Fruit fly (Drosophila melanogaster) whole organism, embryonic: ENCODE results near the gene Dhc36C.

ENCODE experiments used
- ATbp ChIP-seq: fragments of 200-800 bp; sonication (Bioruptor generic); optimal IDR thresholded peaks from 2 replicates; lab custom pipeline; 2017; ENCODE audit warnings: missing biosample characterization, mild to moderate bottlenecking, missing genetic modification characterization, missing genetic modification reagents
- Awh ChIP-seq: fragments of 200-800 bp; sonication (Bioruptor generic); IDR thresholded peaks from 2 replicates; pipeline ENCODE4, ENCODE4 v1.3.6; 2022; ENCODE audit warnings: missing biosample characterization, missing genetic modification characterization
- CG10209 ChIP-seq: fragments of 200-800 bp; sonication (Bioruptor generic); optimal IDR thresholded peaks from 3 replicates; lab custom pipeline; 2017; ENCODE audit warnings: missing biosample characterization, mild to moderate bottlenecking, missing genetic modification characterization, missing genetic modification reagents
- CG10274 ChIP-seq: fragments of 200-800 bp; sonication (Bioruptor generic); optimal IDR thresholded peaks from 3 replicates; lab custom pipeline; 2017; ENCODE audit warnings: missing biosample characterization, mild to moderate bottlenecking, missing genetic modification characterization
- CG10366 ChIP-seq: fragments of 200-800 bp; sonication (Bioruptor generic); IDR thresholded peaks from 2 replicates; pipeline ENCODE4 v1.3.6; 2022; ENCODE audit warnings: missing biosample characterization, missing genetic modification characterization
- CG10979 ChIP-seq: fragments of 200-800 bp; sonication (Bioruptor generic); optimal IDR thresholded peaks from 2 replicates; lab custom pipeline; 2018; ENCODE audit warnings: missing biosample characterization, mild to moderate bottlenecking, missing genetic modification characterization, moderate library complexity
- CG11398 ChIP-seq: fragments of 200-800 bp; sonication (Bioruptor generic); optimal IDR thresholded peaks from 2 replicates; lab custom pipeline; 2016; ENCODE audit warnings: missing biosample characterization, missing genetic modification characterization
- CG14050 ChIP-seq: fragments of 200-800 bp; sonication (Bioruptor generic); IDR thresholded peaks from 3 replicates; pipeline ENCODE4 v1.3.6; 2022; ENCODE audit warnings: missing biosample characterization, missing genetic modification characterization
- CG1529 ChIP-seq: fragments of 200-800 bp; sonication (Bioruptor generic); optimal IDR thresholded peaks from 3 replicates; lab custom pipeline; 2018; ENCODE audit warnings: missing biosample characterization, missing genetic modification characterization
- CG18599 ChIP-seq: fragments of 200-800 bp; sonication (Bioruptor generic); optimal IDR thresholded peaks from 3 replicates; lab custom pipeline; 2017; ENCODE audit warnings: missing biosample characterization, missing genetic modification characterization, mild to moderate bottlenecking, moderate library complexity, missing genetic modification reagents
- CG3163 ChIP-seq: fragments of 200-800 bp; sonication (Bioruptor generic); optimal IDR thresholded peaks from 3 replicates; lab custom pipeline; 2016; ENCODE audit warnings: missing biosample characterization, missing genetic modification characterization
- CG32767 ChIP-seq: fragments of 200-800 bp; sonication (Bioruptor generic); IDR thresholded peaks from 2 replicates; pipeline ENCODE4 v1.3.6; 2022; ENCODE audit warnings: missing biosample characterization, missing genetic modification characterization
- CG4854 ChIP-seq: fragments of 200-800 bp; sonication (Bioruptor generic); optimal IDR thresholded peaks from 2 replicates; lab custom pipeline; 2016; ENCODE audit warnings: missing biosample characterization, missing genetic modification characterization, inconsistent platforms
- CG6272 ChIP-seq: fragments of 200-800 bp; sonication (Bioruptor generic); IDR thresholded peaks from 2 replicates; pipeline ENCODE4 v1.3.6; 2022; ENCODE audit warnings: missing biosample characterization, missing genetic modification characterization
- CG6683 ChIP-seq: fragments of 200-800 bp; sonication (Bioruptor generic); optimal IDR thresholded peaks from 2 replicates; lab custom pipeline; 2017; ENCODE audit warnings: missing biosample characterization, mild to moderate bottlenecking, missing genetic modification characterization, missing genetic modification reagents
- CG8281 ChIP-seq: fragments of 200-800 bp; sonication (Bioruptor generic); optimal IDR thresholded peaks from 2 replicates; lab custom pipeline; 2018; ENCODE audit warnings: missing biosample characterization, mild to moderate bottlenecking, missing genetic modification characterization, moderate library complexity
- CkIIα-i1 ChIP-seq: fragments of 200-800 bp; sonication (Bioruptor generic); IDR thresholded peaks from 2 replicates; pipeline ENCODE4 v1.3.6; 2022; ENCODE audit warnings: missing biosample characterization, missing genetic modification characterization
- Doc3 ChIP-seq: fragments of 200-800 bp; sonication (Bioruptor generic); IDR thresholded peaks from 3 replicates; pipeline ENCODE4 v1.3.6; 2022; ENCODE audit warnings: missing biosample characterization, missing genetic modification characterization; ENCODE audit not compliant: partially characterized antibody
- Fer2 ChIP-seq: fragments of 200-800 bp; sonication (Bioruptor generic); optimal IDR thresholded peaks from 2 replicates; lab custom pipeline; 2018; ENCODE audit warnings: missing biosample characterization, mild to moderate bottlenecking, missing genetic modification characterization, moderate library complexity
- H15 ChIP-seq: fragments of 200-800 bp; sonication (Bioruptor generic); IDR thresholded peaks from 3 replicates; pipeline ENCODE4 v1.3.6; 2022; ENCODE audit warnings: missing biosample characterization, missing genetic modification characterization
- NC2α ChIP-seq: fragments of 200-800 bp; sonication (Bioruptor generic); optimal IDR thresholded peaks from 2 replicates; lab custom pipeline; 2016; ENCODE audit warnings: missing biosample characterization, missing genetic modification characterization
- Pdp1 ChIP-seq, 2 experiments: fragments of 200-800 bp; sonication (Bioruptor generic); optimal IDR thresholded peaks; 3 replicates each; lab custom pipeline; 2016; ENCODE audit warnings: missing biosample characterization in 2 of 2, missing genetic modification characterization in 2 of 2, mild to moderate bottlenecking in 1 of 2, moderate library complexity in 1 of 2
- Side ChIP-seq: fragments of 200-800 bp; sonication (Bioruptor generic); optimal IDR thresholded peaks from 2 replicates; lab custom pipeline; 2016; ENCODE audit warnings: missing biosample characterization, missing genetic modification characterization
- Stat92E ChIP-seq, 3 experiments: fragments of >200 bp in 2 of 3; fragments of 200-800 bp in 1 of 3; sonication (Bioruptor generic) in 1 of 3; optimal IDR thresholded peaks; 2 replicates each; lab custom pipeline; 2017 to 2019; ENCODE audit warnings: missing biosample characterization in 3 of 3, missing genetic modification characterization in 3 of 3, mild to moderate bottlenecking in 1 of 3, moderate library complexity in 1 of 3
- Xrp1 ChIP-seq: fragments of 200-800 bp; sonication (Bioruptor generic); IDR thresholded peaks from 2 replicates; pipeline ENCODE4 v1.3.6; 2022; ENCODE audit warnings: missing biosample characterization, missing genetic modification characterization
- aop ChIP-seq: fragments of 200-800 bp; sonication (Bioruptor generic); IDR thresholded peaks from 2 replicates; pipeline ENCODE4 v1.3.6; 2022; ENCODE audit warnings: missing biosample characterization, missing genetic modification characterization
- ato ChIP-seq: fragments of 200-800 bp; sonication (Bioruptor generic); IDR thresholded peaks from 2 replicates; pipeline ENCODE4 v1.3.6; 2022; ENCODE audit warnings: missing biosample characterization, missing genetic modification characterization; ENCODE audit not compliant: partially characterized antibody
- az2 ChIP-seq: fragments of 200-800 bp; sonication (Bioruptor generic); optimal IDR thresholded peaks from 3 replicates; lab custom pipeline; 2016; ENCODE audit warnings: missing biosample characterization, missing genetic modification characterization
- bsh ChIP-seq, 2 experiments: fragments of 200-800 bp; sonication (Bioruptor generic); optimal IDR thresholded peaks; 2 replicates each; lab custom pipeline; 2017 to 2018; ENCODE audit warnings: mild to moderate bottlenecking in 2 of 2, missing biosample characterization in 2 of 2, missing genetic modification characterization in 2 of 2, moderate library complexity in 1 of 2
- cas ChIP-seq: fragments of 200-800 bp; sonication (Bioruptor generic); IDR thresholded peaks from 2 replicates; pipeline ENCODE4 v1.3.6; 2022; ENCODE audit warnings: missing biosample characterization, missing genetic modification characterization
- chn ChIP-seq: fragments of 200-800 bp; sonication (Bioruptor generic); optimal IDR thresholded peaks from 2 replicates; lab custom pipeline; 2016; ENCODE audit warnings: missing biosample characterization, missing genetic modification characterization
- croc ChIP-seq: fragments of 200-800 bp; sonication (Bioruptor generic); conservative IDR thresholded peaks from 3 replicates; pipeline ENCODE4 v1.3.6; 2022; ENCODE audit warnings: missing biosample characterization, missing genetic modification characterization
- fd3F ChIP-seq: fragments of 200-800 bp; sonication (Bioruptor generic); optimal IDR thresholded peaks from 2 replicates; lab custom pipeline; 2018; ENCODE audit warnings: missing biosample characterization, mild to moderate bottlenecking, missing genetic modification characterization, moderate library complexity
- ham ChIP-seq: fragments of 200-800 bp; sonication (Bioruptor generic); IDR thresholded peaks from 2 replicates; pipeline ENCODE4 v1.3.6; 2022; ENCODE audit warnings: missing biosample characterization, missing genetic modification characterization
- hth ChIP-seq: fragments of >200 bp; optimal IDR thresholded peaks from 2 replicates; lab custom pipeline; 2017; ENCODE audit warnings: inconsistent platforms
- jigr1 ChIP-seq: fragments of 200-800 bp; sonication (Bioruptor generic); IDR thresholded peaks from 3 replicates; pipeline ENCODE4 v1.3.6; 2022; ENCODE audit warnings: missing biosample characterization, missing genetic modification characterization
- mirr ChIP-seq: fragments of 200-800 bp; sonication (Bioruptor generic); optimal IDR thresholded peaks from 3 replicates; lab custom pipeline; 2018; ENCODE audit warnings: missing biosample characterization, mild to moderate bottlenecking, missing genetic modification characterization
- mld ChIP-seq: fragments of 200-800 bp; sonication (Bioruptor generic); IDR thresholded peaks from 3 replicates; pipeline ENCODE4 v1.3.6; 2022; ENCODE audit warnings: missing biosample characterization, missing genetic modification characterization; ENCODE audit not compliant: partially characterized antibody
- pfk ChIP-seq: fragments of 200-800 bp; sonication (Bioruptor generic); optimal IDR thresholded peaks from 2 replicates; lab custom pipeline; 2018; ENCODE audit warnings: missing biosample characterization, mild to moderate bottlenecking, missing genetic modification characterization, moderate library complexity
- repo ChIP-seq: fragments of 200-800 bp; sonication (Bioruptor generic); optimal IDR thresholded peaks from 2 replicates; lab custom pipeline; 2016; ENCODE audit warnings: missing biosample characterization, missing genetic modification characterization
- rib ChIP-seq: fragments of 200-800 bp; sonication (Bioruptor generic); IDR thresholded peaks from 2 replicates; pipeline ENCODE4 v1.3.6; 2022; ENCODE audit warnings: missing biosample characterization, missing genetic modification characterization
- scrt ChIP-seq: fragments of 200-800 bp; sonication (Bioruptor generic); optimal IDR thresholded peaks from 2 replicates; lab custom pipeline; 2018; ENCODE audit warnings: missing biosample characterization, mild to moderate bottlenecking, missing genetic modification characterization, moderate library complexity
- shn ChIP-seq: fragments of 200-800 bp; sonication (Bioruptor generic); optimal IDR thresholded peaks from 3 replicates; lab custom pipeline; 2016; ENCODE audit warnings: missing biosample characterization, missing genetic modification characterization
- sqz ChIP-seq: fragments of 200-800 bp; sonication (Bioruptor generic); optimal IDR thresholded peaks from 3 replicates; lab custom pipeline; 2018; ENCODE audit warnings: missing biosample characterization, mild to moderate bottlenecking, missing genetic modification characterization
- tgo ChIP-seq: fragments of 200-800 bp; sonication (Bioruptor generic); IDR thresholded peaks from 3 replicates; pipeline ENCODE4 v1.3.6; 2022; ENCODE audit warnings: missing biosample characterization, missing genetic modification characterization
- toy ChIP-seq: fragments of 200-800 bp; sonication (Bioruptor generic); IDR thresholded peaks from 2 replicates; pipeline ENCODE4 v1.3.6; 2022; ENCODE audit warnings: missing biosample characterization, missing genetic modification characterization
- tx ChIP-seq: fragments of 200-800 bp; sonication (Bioruptor generic); optimal IDR thresholded peaks from 2 replicates; lab custom pipeline; 2016; ENCODE audit warnings: missing biosample characterization, missing genetic modification characterization
- usp ChIP-seq: fragments of >200 bp; optimal IDR thresholded peaks from 2 replicates; lab custom pipeline; 2017; ENCODE audit warnings: missing biosample characterization, missing genetic modification characterization
- vvl ChIP-seq: fragments of 200-800 bp; sonication (Bioruptor generic); IDR thresholded peaks from 2 replicates; pipeline ENCODE4 v1.3.6; 2022; ENCODE audit warnings: missing biosample characterization, missing genetic modification characterization

The Dhc36C gene

DNA sequence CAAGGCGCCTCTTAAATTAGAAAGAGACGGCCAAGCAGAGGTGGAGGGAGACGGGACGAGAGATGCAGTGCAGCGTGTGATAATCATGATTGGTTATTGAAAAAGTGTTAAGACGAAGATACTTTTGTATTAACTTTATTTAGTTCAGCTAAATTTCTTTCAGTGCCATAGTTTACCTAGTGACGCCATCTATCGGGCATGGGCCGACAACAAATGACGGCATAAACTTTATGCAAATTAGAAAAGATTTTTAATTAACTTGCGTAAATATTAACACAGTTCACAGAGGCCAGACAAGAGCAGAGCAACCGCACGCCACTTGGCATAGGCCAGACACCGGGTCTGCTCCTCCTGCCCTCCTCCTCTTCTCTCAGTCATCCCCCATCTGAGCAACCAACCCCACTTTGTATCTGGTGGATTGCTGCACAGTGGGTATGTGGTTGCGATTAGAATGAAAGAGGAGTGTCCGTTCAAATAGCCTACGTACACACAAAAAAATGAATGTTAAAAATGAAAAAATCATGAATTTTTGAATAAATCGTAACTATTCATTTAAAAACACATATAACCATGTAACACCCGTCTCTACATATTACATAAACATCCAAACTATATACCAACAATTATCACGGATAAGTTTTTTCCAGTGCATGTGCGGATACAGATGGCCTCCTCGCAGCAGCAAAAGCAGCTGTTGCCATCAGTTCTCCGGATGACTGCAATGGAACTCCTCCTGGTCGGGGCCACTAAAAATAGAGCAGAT, 35.1 kb upstream of the Dhc36C start:
- peak; percentile 78 for TF ChIP-seq tx
- TF ChIP-seq CG10209 (GFP tag; lab: Kevin White, UChicago): peak; percentile 73
- peak; percentile 76 for TF ChIP-seq CG1529 (GFP tag; lab: Kevin White, UChicago)
- TF ChIP-seq Awh: peak; percentile 62; the same call in 1 of the 2 replicates
- TF ChIP-seq tgo (GFP tag; lab: Robert Waterston, UW): peak; percentile 80
- peak; percentile 53 for TF ChIP-seq CG6683
- TF ChIP-seq ham (GFP tag; lab: Robert Waterston, UW): no peak
- peak; percentile 30; the same call in 1 of the 2 replicates for TF ChIP-seq CG6272 (GFP tag; lab: Robert Waterston, UW)
- TF ChIP-seq pfk (GFP tag; lab: Kevin White, UChicago): no peak
- peak; percentile 26 for TF ChIP-seq CG11398 (GFP tag; lab: Kevin White, UChicago)
- no peak for TF ChIP-seq CG10274 (GFP tag; lab: Kevin White, UChicago)
- peak; percentile 71; the same call in 2 of the 3 replicates for TF ChIP-seq H15 (GFP tag; lab: Robert Waterston, UW)
- TF ChIP-seq hth: no peak
- no peak for TF ChIP-seq CkIIα-i1
- TF ChIP-seq mld (GFP tag; lab: Robert Waterston, UW): no peak
- peak; percentile 52; the same call in 1 of the 2 replicates for TF ChIP-seq cas (GFP tag; lab: Robert Waterston, UW)
- peak; percentile 79 for TF ChIP-seq CG32767 (GFP tag; lab: Robert Waterston, UW)
- TF ChIP-seq Pdp1 (GFP tag; optimal IDR thresholded peaks at IDR 0.05; lab: Kevin White, UChicago): peak; percentile 82 to 83
- TF ChIP-seq fd3F (GFP tag; lab: Kevin White, UChicago): peak; percentile 55
- peak; percentile 77 for TF ChIP-seq shn (GFP tag; lab: Kevin White, UChicago)
- TF ChIP-seq scrt (GFP tag; lab: Kevin White, UChicago): peak; percentile 71
- no peak for TF ChIP-seq usp (GFP tag; lab: Kevin White, UChicago)
- no peak for TF ChIP-seq sqz (GFP tag; lab: Kevin White, UChicago)
- peak; percentile 90 for TF ChIP-seq vvl
- no peak for TF ChIP-seq toy
- no peak for TF ChIP-seq aop (GFP tag; lab: Robert Waterston, UW)
- peak; percentile 89 for TF ChIP-seq CG10979 (tag; lab: Kevin White, UChicago)
- TF ChIP-seq az2: peak; percentile 83
- TF ChIP-seq Xrp1: peak; percentile 88
- no peak for TF ChIP-seq mirr (GFP tag; lab: Kevin White, UChicago)
- TF ChIP-seq CG3163: peak; percentile 34
- TF ChIP-seq repo: peak; percentile 70
- no peak for TF ChIP-seq Doc3 (GFP tag; lab: Robert Waterston, UW)
- TF ChIP-seq Side (GFP tag; lab: Kevin White, UChicago): peak; percentile 81
- TF ChIP-seq NC2α (GFP tag; lab: Kevin White, UChicago): peak; percentile 34
- TF ChIP-seq Fer2 (tag; lab: Kevin White, UChicago): peak; percentile 43
- TF ChIP-seq ATbp (GFP tag; lab: Kevin White, UChicago): peak; percentile 83
- peak; percentile 60 to 92 for TF ChIP-seq bsh (GFP tag; optimal IDR thresholded peaks at IDR 0.05; lab: Kevin White, UChicago)
- peak; percentile 83 for TF ChIP-seq croc (GFP tag; lab: Robert Waterston, UW)
- TF ChIP-seq CG18599: peak; percentile 88
- peak; percentile 60 for TF ChIP-seq chn (GFP tag; lab: Kevin White, UChicago)
- peak; percentile 74 for TF ChIP-seq CG10366 (GFP tag; lab: Robert Waterston, UW)
- TF ChIP-seq ato (GFP tag; lab: Robert Waterston, UW): no peak
- TF ChIP-seq CG14050 (GFP tag; lab: Robert Waterston, UW): peak; percentile 73
- peak; percentile 58 for TF ChIP-seq CG4854 (GFP tag; lab: Kevin White, UChicago)
- no peak for TF ChIP-seq rib (GFP tag; lab: Robert Waterston, UW)
- peak; percentile 47 for TF ChIP-seq CG8281
- TF ChIP-seq Stat92E (GFP tag; optimal IDR thresholded peaks at IDR 0.05; lab: Kevin White, UChicago): no peak
- TF ChIP-seq jigr1 (GFP tag; lab: Robert Waterston, UW): 0 out of 3 replicates have a peak, but pooled peaks have one; percentile 43
